Fruit fly (Drosophila melanogaster): Measurements from ENCODE around the gene CG4073.
A peak's percentile ranks its signal among the peaks of the same experiment; 100 is the strongest.

The CG4073 gene

dm6 chr3R:10664942-10665341 lies 49.7 kb upstream of the CG4073 start (continued):
- TF ChIP-seq CG17328 (GFP tag; IDR thresholded peaks at IDR 0.05) (peak; percentile 65), Chrac-16 (GFP tag; optimal IDR thresholded peaks at IDR 0.05) (peak; percentile 45), CG15696 (tag; optimal IDR thresholded peaks at IDR 0.05) (peak; percentile 46), Max (GFP tag; optimal IDR thresholded peaks at IDR 0.05) (peak; percentile 23), otp (GFP tag; IDR thresholded peaks at IDR 0.05) (peak; percentile 77; the same call in 2 of the 3 replicates), sens (GFP tag) (peak; percentile 91), Sox100B (GFP tag; optimal IDR thresholded peaks at IDR 0.05) (peak; percentile 45), ATbp (GFP tag; optimal IDR thresholded peaks at IDR 0.05) (peak; percentile 69), CG14710 (tag; optimal IDR thresholded peaks at IDR 0.05) (peak; percentile 36), Ada2b (GFP tag; IDR thresholded peaks at IDR 0.05) (0 out of 2 replicates have a peak, but pooled peaks have one; percentile 34), CG31224 (GFP tag; IDR thresholded peaks at IDR 0.05) (0 out of 2 replicates have a peak, but pooled peaks have one; percentile 35), psq (GFP tag; optimal IDR thresholded peaks at IDR 0.05) (peak; percentile 25), CG33557 (GFP tag; optimal IDR thresholded peaks at IDR 0.05) (peak; percentile 65), CG6175 (GFP tag; IDR thresholded peaks at IDR 0.05) (no peak), TFAM (GFP tag; optimal IDR thresholded peaks at IDR 0.05) (peak; percentile 16), Side (GFP tag; optimal IDR thresholded peaks at IDR 0.05) (peak; percentile 69), Lpt (GFP tag; optimal IDR thresholded peaks at IDR 0.05) (peak; percentile 64), ERR (GFP tag; optimal IDR thresholded peaks at IDR 0.05) (no peak), CG6683 (GFP tag; optimal IDR thresholded peaks at IDR 0.05) (no peak), CG9817 (tag; optimal IDR thresholded peaks at IDR 0.05) (no peak), CG2120 (GFP tag; optimal IDR thresholded peaks at IDR 0.05) (no peak), CG11247 (GFP tag; IDR thresholded peaks at IDR 0.05) (no peak), CG31441 (GFP tag; IDR thresholded peaks at IDR 0.05) (peak; percentile 60), Drgx (GFP tag; IDR thresholded peaks at IDR 0.05) (peak; percentile 74), ato (GFP tag; IDR thresholded peaks at IDR 0.05; ENCODE audit: partially characterized antibody) (peak; percentile 13; the same call in 1 of the 2 replicates), CG1603 (tag; optimal IDR thresholded peaks at IDR 0.05) (peak; percentile 72), NC2α (GFP tag; optimal IDR thresholded peaks at IDR 0.05) (no peak), CG2889 (GFP tag; IDR thresholded peaks at IDR 0.05) (no peak), CG18619 (GFP tag; optimal IDR thresholded peaks at IDR 0.05) (peak; percentile 25), CG1529 (GFP tag; optimal IDR thresholded peaks at IDR 0.05) (peak; percentile 56), E2f1 (GFP tag; IDR thresholded peaks at IDR 0.05) (no peak), eyg (GFP tag; optimal IDR thresholded peaks at IDR 0.05) (peak; percentile 15), her (GFP tag; optimal IDR thresholded peaks at IDR 0.05) (peak; percentile 17), scrt (GFP tag; optimal IDR thresholded peaks at IDR 0.05) (peak; percentile 56), CG9876 (GFP tag; optimal IDR thresholded peaks at IDR 0.05) (no peak), mld (GFP tag; IDR thresholded peaks at IDR 0.05; ENCODE audit: partially characterized antibody) (no peak), hbn (GFP tag; IDR thresholded peaks at IDR 0.05; ENCODE audit: partially characterized antibody) (no peak), CG32772 (GFP tag; IDR thresholded peaks at IDR 0.05) (peak; percentile 64; the same call in 1 of the 2 replicates), lilli (GFP tag; optimal IDR thresholded peaks at IDR 0.05) (no peak), Hmx (GFP tag; optimal IDR thresholded peaks at IDR 0.05) (no peak), Dfd (GFP tag; optimal IDR thresholded peaks at IDR 0.05) (no peak), CG17802 (tag; optimal IDR thresholded peaks at IDR 0.05) (peak; percentile 46), bsh (GFP tag; optimal IDR thresholded peaks at IDR 0.05) (peak; percentile 23 to 60), zfh1 (GFP tag; IDR thresholded peaks at IDR 0.05) (peak; percentile 65; the same call in 1 of the 3 replicates), CG5953 (GFP tag; IDR thresholded peaks at IDR 0.05) (peak; percentile 49), Atf-2 (GFP tag; optimal IDR thresholded peaks at IDR 0.05) (no peak), Dad (GFP tag; optimal IDR thresholded peaks at IDR 0.05) (peak; percentile 34), CG13296 (GFP tag; optimal IDR thresholded peaks at IDR 0.05) (peak; percentile 36), CG31388 (GFP tag; optimal IDR thresholded peaks at IDR 0.05) (no peak), CG17385 (GFP tag; optimal IDR thresholded peaks at IDR 0.05) (peak; percentile 62), CG2678 (tag; optimal IDR thresholded peaks at IDR 0.05) (peak; percentile 37)
